Worm (Caenorhabditis elegans) whole organism, young adult: ENCODE results near the gene F58G11.4.
A peak's percentile ranks its signal among the peaks of the same experiment; 100 is the strongest.

Experiments
- B0035.1 ChIP-seq: sonication (generic microtip); optimal IDR thresholded peaks from 2 replicates; lab custom pipeline; 2016; ENCODE audit warnings: missing genetic modification characterization, mild to moderate bottlenecking, missing compliant biosample characterization, missing genotype, missing genetic modification reagents
- B0336.3 ChIP-seq: fragments of 200-800 bp; sonication (Bioruptor generic); IDR thresholded peaks from 2 replicates; pipeline ENCODE4 v1.3.6; 2022; ENCODE audit warnings: missing genetic modification characterization, missing compliant biosample characterization
- C06A6.2 ChIP-seq: fragments of 200-800 bp; sonication (Bioruptor generic); conservative IDR thresholded peaks from 2 replicates; pipeline ENCODE4 v1.3.6; 2022; ENCODE audit warnings: missing genetic modification characterization, missing compliant biosample characterization
- D2030.7 ChIP-seq: fragments of 200-800 bp; sonication (Bioruptor generic); IDR thresholded peaks from 2 replicates; pipeline ENCODE4 v1.3.6; 2022; ENCODE audit warnings: missing genetic modification reagents, missing genetic modification characterization, missing compliant biosample characterization
- F22D6.2 ChIP-seq: sonication (generic microtip); optimal IDR thresholded peaks from 2 replicates; lab custom pipeline; 2016; ENCODE audit warnings: mild to moderate bottlenecking, missing genetic modification characterization, missing compliant biosample characterization
- F33H1.4 ChIP-seq: fragments of 200-800 bp; sonication (Bioruptor generic); IDR thresholded peaks from 2 replicates; pipeline ENCODE4 v1.3.6; 2022; ENCODE audit warnings: missing genetic modification reagents, missing genetic modification characterization, missing compliant biosample characterization
- F37B4.10 ChIP-seq: fragments of 200-800 bp; sonication (Bioruptor generic); IDR thresholded peaks from 2 replicates; pipeline ENCODE4 v1.3.6; 2022; ENCODE audit warnings: missing genetic modification characterization, missing compliant biosample characterization
- F39B2.1 ChIP-seq: fragments of 200-800 bp; sonication (Bioruptor generic); IDR thresholded peaks from 2 replicates; pipeline ENCODE4 v1.3.6; 2022; ENCODE audit warnings: missing genetic modification reagents, missing genetic modification characterization, missing compliant biosample characterization
- F57C9.4 ChIP-seq: sonication (generic microtip); optimal IDR thresholded peaks from 2 replicates; lab custom pipeline; 2017; ENCODE audit warnings: mild to moderate bottlenecking, missing genetic modification characterization, missing compliant biosample characterization
- T07F8.4 ChIP-seq: sonication (generic microtip); optimal IDR thresholded peaks from 2 replicates; lab custom pipeline; 2016; ENCODE audit warnings: mild to moderate bottlenecking, missing genetic modification characterization, moderate library complexity, missing compliant biosample characterization
- T26A5.8 ChIP-seq: sonication (generic microtip); optimal IDR thresholded peaks from 2 replicates; lab custom pipeline; 2016; ENCODE audit warnings: missing genetic modification characterization, missing compliant biosample characterization
- Y56A3A.18 ChIP-seq: fragments of 200-800 bp; sonication (Bioruptor generic); IDR thresholded peaks from 2 replicates; pipeline ENCODE4 v1.3.6; 2022; ENCODE audit warnings: missing genetic modification reagents, missing genetic modification characterization, missing compliant biosample characterization
- Y95B8A.8 ChIP-seq: fragments of 200-800 bp; sonication (Bioruptor generic); IDR thresholded peaks from 2 replicates; pipeline ENCODE4 v1.3.6; 2022; ENCODE audit warnings: missing genetic modification reagents, missing genetic modification characterization, missing compliant biosample characterization
- akir-1 ChIP-seq: fragments of 200-800 bp; sonication (Bioruptor generic); optimal IDR thresholded peaks from 2 replicates; lab custom pipeline; 2018; ENCODE audit warnings: mild to moderate bottlenecking, missing genetic modification characterization, moderate library complexity, missing compliant biosample characterization
- aptf-2 ChIP-seq: fragments of 200-800 bp; sonication (Bioruptor generic); conservative IDR thresholded peaks from 2 replicates; pipeline ENCODE4 v1.3.6; 2022; ENCODE audit warnings: missing genetic modification reagents, missing genetic modification characterization, missing compliant biosample characterization
- aptf-3 ChIP-seq: fragments of 200-800 bp; sonication (Bioruptor generic); IDR thresholded peaks from 2 replicates; pipeline ENCODE4 v1.3.6; 2022; ENCODE audit warnings: missing genetic modification characterization, missing compliant biosample characterization
- attf-3 ChIP-seq: fragments of 200-800 bp; sonication (Bioruptor generic); conservative IDR thresholded peaks from 2 replicates; pipeline ENCODE4 v1.3.6; 2022; ENCODE audit warnings: missing genetic modification reagents, missing genetic modification characterization, missing compliant biosample characterization
- attf-6 ChIP-seq: fragments of 200-800 bp; sonication (Bioruptor generic); IDR thresholded peaks from 2 replicates; pipeline ENCODE4 v1.3.6; 2022; ENCODE audit warnings: missing genetic modification reagents, missing genetic modification characterization, missing compliant biosample characterization
- bed-2 ChIP-seq: fragments of 200-800 bp; sonication (Bioruptor generic); IDR thresholded peaks from 2 replicates; pipeline ENCODE4 v1.3.6; 2022; ENCODE audit warnings: missing genetic modification reagents, missing genetic modification characterization, missing compliant biosample characterization
- cebp-2 ChIP-seq: fragments of 200-800 bp; sonication (Bioruptor generic); IDR thresholded peaks from 2 replicates; pipeline ENCODE4 v1.3.6; 2022; ENCODE audit warnings: missing genetic modification characterization, missing compliant biosample characterization
- ceh-58 ChIP-seq: fragments of 200-800 bp; sonication (Bioruptor generic); IDR thresholded peaks from 2 replicates; pipeline ENCODE4 v1.3.6; 2022; ENCODE audit warnings: missing genetic modification characterization, missing compliant biosample characterization
- ceh-79 ChIP-seq: sonication (generic microtip); optimal IDR thresholded peaks from 2 replicates; lab custom pipeline; 2017; ENCODE audit warnings: mild to moderate bottlenecking, missing genetic modification characterization, missing compliant biosample characterization
- egl-18 ChIP-seq: fragments of 200-800 bp; sonication (Bioruptor generic); IDR thresholded peaks from 2 replicates; pipeline ENCODE4 v1.3.6; 2022; ENCODE audit warnings: missing genetic modification reagents, missing genetic modification characterization, missing compliant biosample characterization
- egl-44 ChIP-seq: fragments of 200-800 bp; sonication (Bioruptor generic); IDR thresholded peaks from 2 replicates; pipeline ENCODE4 v1.3.6; 2022; ENCODE audit warnings: missing genetic modification reagents, missing genetic modification characterization, missing compliant biosample characterization
- gei-17 ChIP-seq: fragments of 200-800 bp; sonication (Bioruptor generic); optimal IDR thresholded peaks from 2 replicates; lab custom pipeline; 2018; ENCODE audit warnings: mild to moderate bottlenecking, missing genetic modification characterization, missing compliant biosample characterization
- him-1 ChIP-seq: sonication (generic microtip); optimal IDR thresholded peaks from 2 replicates; lab custom pipeline; 2016; ENCODE audit warnings: missing genotype, missing genetic modification reagents, missing genetic modification characterization, missing compliant biosample characterization
- hmg-1.2 ChIP-seq: fragments of 200-800 bp; sonication (Bioruptor generic); IDR thresholded peaks from 2 replicates; pipeline ENCODE4 v1.3.6; 2022; ENCODE audit warnings: missing genetic modification reagents, missing genetic modification characterization, missing compliant biosample characterization
- hmg-20 ChIP-seq: fragments of 200-800 bp; sonication (Bioruptor generic); IDR thresholded peaks from 2 replicates; pipeline ENCODE4 v1.3.6; 2022; ENCODE audit warnings: missing genetic modification reagents, missing genetic modification characterization, missing compliant biosample characterization
- hrde-1 ChIP-seq: sonication (generic microtip); optimal IDR thresholded peaks from 2 replicates; lab custom pipeline; 2016; ENCODE audit warnings: missing genetic modification characterization, mild to moderate bottlenecking, missing compliant biosample characterization, moderate library complexity, missing genotype, missing genetic modification reagents, borderline replicate concordance
- lin-54 ChIP-seq: fragments of 200-800 bp; sonication (Bioruptor generic); optimal IDR thresholded peaks from 2 replicates; lab custom pipeline; 2018; ENCODE audit warnings: mild to moderate bottlenecking, missing genetic modification characterization, missing compliant biosample characterization
- mxl-1 ChIP-seq: sonication (generic microtip); optimal IDR thresholded peaks from 2 replicates; lab custom pipeline; 2016; ENCODE audit warnings: missing genetic modification characterization, missing compliant biosample characterization
- nhr-120 ChIP-seq: fragments of 200-800 bp; sonication (Bioruptor generic); IDR thresholded peaks from 2 replicates; pipeline ENCODE4 v1.3.6; 2022; ENCODE audit warnings: missing genetic modification characterization, missing compliant biosample characterization
- pha-4 ChIP-seq: fragments of 150-350 bp; sonication (generic microtip); optimal IDR thresholded peaks from 2 replicates; lab custom pipeline; 2014; ENCODE audit warnings: missing biosample characterization, missing genetic modification reagents, missing genetic modification characterization
- rcor-1 ChIP-seq: fragments of 200-800 bp; sonication (Bioruptor generic); IDR thresholded peaks from 2 replicates; pipeline ENCODE4 v1.3.6; 2022; ENCODE audit warnings: missing genetic modification reagents, missing genetic modification characterization, missing compliant biosample characterization
- repo-1 ChIP-seq: sonication (generic microtip); optimal IDR thresholded peaks from 2 replicates; lab custom pipeline; 2017; ENCODE audit warnings: mild to moderate bottlenecking, missing genetic modification characterization, missing compliant biosample characterization
- rpc-1 ChIP-seq, 2 experiments: fragments of 150-350 bp in 1 of 2; sonication (generic microtip) in 1 of 2; optimal IDR thresholded peaks; 2 replicates each; lab custom pipeline; 2014 to 2018; ENCODE audit warnings: missing biosample characterization in 1 of 2, missing genetic modification characterization in 1 of 2, missing genetic modification reagents in 1 of 2, missing genotype in 1 of 2
- sea-2 ChIP-seq: fragments of 200-800 bp; sonication (Bioruptor generic); IDR thresholded peaks from 2 replicates; pipeline ENCODE4 v1.3.6; 2022; ENCODE audit warnings: missing genetic modification characterization, missing compliant biosample characterization
- snpc-1.3 ChIP-seq: sonication (generic microtip); optimal IDR thresholded peaks from 2 replicates; lab custom pipeline; 2017; ENCODE audit warnings: missing genetic modification characterization, mild to moderate bottlenecking, missing compliant biosample characterization, antibody characterized with exemption, moderate library complexity, missing genotype, missing genetic modification reagents; ENCODE audit not compliant: insufficient read depth
- snpc-3.4 ChIP-seq: sonication (generic microtip); optimal IDR thresholded peaks from 2 replicates; lab custom pipeline; 2017; ENCODE audit warnings: missing genetic modification characterization, mild to moderate bottlenecking, missing compliant biosample characterization, antibody characterized with exemption, moderate library complexity, missing genotype, missing genetic modification reagents
- zim-3 ChIP-seq: sonication (generic microtip); optimal IDR thresholded peaks from 2 replicates; lab custom pipeline; 2017; ENCODE audit warnings: mild to moderate bottlenecking, missing genetic modification characterization, moderate library complexity, missing compliant biosample characterization
- ztf-18 ChIP-seq: sonication (generic microtip); optimal IDR thresholded peaks from 2 replicates; lab custom pipeline; 2016; ENCODE audit warnings: missing genotype, mild to moderate bottlenecking, missing genetic modification characterization, missing compliant biosample characterization
- ztf-25 ChIP-seq: fragments of 200-800 bp; sonication (Bioruptor generic); IDR thresholded peaks from 2 replicates; pipeline ENCODE4 v1.3.6; 2022; ENCODE audit warnings: missing genetic modification reagents, missing genetic modification characterization, missing compliant biosample characterization
- ztf-6 ChIP-seq: fragments of 200-800 bp; sonication (Bioruptor generic); IDR thresholded peaks from 2 replicates; pipeline ENCODE4 v1.3.6; 2022; ENCODE audit warnings: missing genetic modification reagents, missing genetic modification characterization, missing compliant biosample characterization

Gene F58G11.4

ce11 chrV:13678542-13678941 is 6.2 kb downstream of the F58G11.4 start, which contains the start of the genes tag-65 and ccz-1 (continued):
- TF ChIP-seq hmg-20 (GFP tag; lab: Robert Waterston, UW), result 0 out of 2 replicates have a peak, but pooled peaks have one; percentile 55
- TF ChIP-seq repo-1 (tag; lab: Kevin White, UChicago), result peak; percentile 19
- peak; percentile 87 for TF ChIP-seq B0336.3 (GFP tag; lab: Robert Waterston, UW)
- TF ChIP-seq sea-2 (GFP tag; lab: Robert Waterston, UW), result no peak
- TF ChIP-seq pha-4 (tag; lab: Kevin White, UChicago), result peak; percentile 13
- TF ChIP-seq ztf-6, result no peak
- TF ChIP-seq Y95B8A.8 (GFP tag; lab: Robert Waterston, UW), result no peak
- TF ChIP-seq attf-6 (GFP tag; lab: Robert Waterston, UW), result peak; percentile 59
- no peak for TF ChIP-seq nhr-120 (GFP tag; lab: Robert Waterston, UW)
- peak; percentile 57; the same call in 1 of the 2 replicates for TF ChIP-seq attf-3 (GFP tag; lab: Robert Waterston, UW)
- no peak for TF ChIP-seq aptf-2 (GFP tag; lab: Robert Waterston, UW)
- TF ChIP-seq F22D6.2 (tag; lab: Kevin White, UChicago), result no peak
- no peak for TF ChIP-seq ceh-58 (GFP tag; lab: Robert Waterston, UW)
- TF ChIP-seq zim-3, result no peak
- TF ChIP-seq ztf-18 (tag; lab: Kevin White, UChicago), result peak; percentile 97
- peak; percentile 89 for TF ChIP-seq lin-54 (GFP tag; lab: Kevin White, UChicago)
- peak; percentile 89 for TF ChIP-seq rcor-1 (GFP tag; lab: Robert Waterston, UW)
- no peak for TF ChIP-seq egl-44 (GFP tag; lab: Robert Waterston, UW)
- TF ChIP-seq T26A5.8 (tag; lab: Kevin White, UChicago), result no peak
- peak; percentile 70 for TF ChIP-seq F33H1.4
- TF ChIP-seq B0035.1 (tag; lab: Kevin White, UChicago), result no peak
- TF ChIP-seq bed-2 (GFP tag; lab: Robert Waterston, UW), result no peak
- TF ChIP-seq F37B4.10 (GFP tag; lab: Robert Waterston, UW), result no peak
- no peak for TF ChIP-seq mxl-1 (tag; lab: Kevin White, UChicago)
- TF ChIP-seq D2030.7 (GFP tag; lab: Robert Waterston, UW), result peak; percentile 46; the same call in 1 of the 2 replicates
- TF ChIP-seq T07F8.4, result no peak
- peak; percentile 62; the same call in 1 of the 2 replicates for TF ChIP-seq Y56A3A.18 (GFP tag; lab: Robert Waterston, UW)
- TF ChIP-seq rpc-1 (optimal IDR thresholded peaks at IDR 0.05; lab: Kevin White, UChicago), result no peak
- no peak for TF ChIP-seq rpc-1 (tag; optimal IDR thresholded peaks at IDR 0.05; lab: Kevin White, UChicago)
- TF ChIP-seq F39B2.1 (GFP tag; lab: Robert Waterston, UW), result no peak
- no peak for TF ChIP-seq akir-1 (GFP tag; lab: Kevin White, UChicago)
- no peak for TF ChIP-seq cebp-2 (GFP tag; lab: Robert Waterston, UW)
- peak; percentile 59 for TF ChIP-seq gei-17 (GFP tag; lab: Kevin White, UChicago)
- TF ChIP-seq snpc-1.3 (tag; lab: Kevin White, UChicago), result no peak
- no peak for TF ChIP-seq ceh-79 (tag; lab: Kevin White, UChicago)
- TF ChIP-seq snpc-3.4 (tag; lab: Kevin White, UChicago), result peak; percentile 55
- TF ChIP-seq hmg-1.2 (GFP tag; lab: Robert Waterston, UW), result peak; percentile 98
- TF ChIP-seq C06A6.2 (GFP tag; lab: Robert Waterston, UW), result 0 out of 2 replicates have a peak, but pooled peaks have one; percentile 33
- TF ChIP-seq hrde-1 (tag; lab: Kevin White, UChicago), result no peak
- peak; percentile 5 for TF ChIP-seq him-1
- no peak for TF ChIP-seq egl-18
- no peak for TF ChIP-seq F57C9.4 (tag; lab: Kevin White, UChicago)
- no peak for TF ChIP-seq aptf-3 (GFP tag; lab: Robert Waterston, UW)
- TF ChIP-seq ztf-25 (GFP tag; lab: Robert Waterston, UW), result no peak
- TF ChIP-seq, all 124 proteins: peak for 55
